Worm (Caenorhabditis elegans) whole organism, young adult: Measurements from ENCODE around the gene act-1.

Experiments
- efl-1 ChIP-seq: fragments of 150-350 bp; optimal IDR thresholded peaks from 2 replicates; lab custom pipeline; 2014; ENCODE audit warnings: missing biosample characterization, missing genetic modification reagents, missing genetic modification characterization
- snpc-4 ChIP-seq, 5 experiments: fragments of 150-350 bp in 1 of 5; sonication (generic microtip) in 4 of 5; optimal IDR thresholded peaks; 2 replicates each; lab custom pipeline; 2014 to 2018; ENCODE audit warnings: missing genetic modification characterization in 5 of 5, missing biosample characterization in 3 of 5, antibody characterized with exemption in 2 of 5, mild to moderate bottlenecking in 2 of 5, missing compliant biosample characterization in 2 of 5, missing genotype in 2 of 5, moderate library complexity in 2 of 5, missing genetic modification reagents in 1 of 5

- TF ChIP-seq snpc-4 (GFP tag; optimal IDR thresholded peaks at IDR 0.05; lab: Kevin White, UChicago) (no peak), snpc-4 (tag; optimal IDR thresholded peaks at IDR 0.05; lab: Kevin White, UChicago) (no peak), efl-1 (GFP tag; lab: Kevin White, UChicago) (no peak)
Measured at ce11 chrV:11080345-11081102, at the start of gene act-1.
